Worm (Caenorhabditis elegans) whole organism, L3 larva: ENCODE measurements around the gene col-183.

Experiments used
- R02D3.7 ChIP-seq: fragments of 150-350 bp; optimal IDR thresholded peaks from 2 replicates; lab custom pipeline; 2014; ENCODE audit warnings: missing biosample characterization, missing genetic modification characterization
- ceh-16 ChIP-seq: sonication (generic microtip); optimal IDR thresholded peaks from 2 replicates; lab custom pipeline; 2017; ENCODE audit warnings: missing biosample characterization, missing genetic modification characterization
- ceh-82 ChIP-seq: fragments of 150-350 bp; optimal IDR thresholded peaks from 2 replicates; lab custom pipeline; 2014; ENCODE audit warnings: missing biosample characterization, missing genetic modification characterization
- ceh-9 ChIP-seq: sonication (generic microtip); optimal IDR thresholded peaks from 2 replicates; lab custom pipeline; 2018; ENCODE audit warnings: missing biosample characterization, missing genetic modification characterization
- egl-27 ChIP-seq: sonication (generic microtip); optimal IDR thresholded peaks from 4 replicates; lab custom pipeline; 2017; ENCODE audit warnings: missing biosample characterization, missing genetic modification reagents, missing genetic modification characterization
- elt-1 ChIP-seq: fragments of 150-350 bp; optimal IDR thresholded peaks from 2 replicates; lab custom pipeline; 2014; ENCODE audit warnings: missing biosample characterization, missing genetic modification characterization
- elt-2 ChIP-seq: sonication (generic microtip); optimal IDR thresholded peaks from 2 replicates; lab custom pipeline; 2016; ENCODE audit warnings: missing genetic modification reagents, mild to moderate bottlenecking, missing genetic modification characterization, missing compliant biosample characterization
- elt-3 ChIP-seq, 3 experiments: fragments of 150-350 bp in 1 of 3; sonication (generic microtip) in 2 of 3; optimal IDR thresholded peaks; 2 replicates in 2 of 3; 4 replicates in 1 of 3; lab custom pipeline; 2014 to 2017; ENCODE audit warnings: missing biosample characterization in 3 of 3, missing genetic modification characterization in 3 of 3
- eor-1 ChIP-seq, 2 experiments: fragments of 150-350 bp; optimal IDR thresholded peaks; 2 replicates each; lab custom pipeline; 2014 to 2018; ENCODE audit warnings: missing biosample characterization in 2 of 2, missing genetic modification characterization in 2 of 2
- fkh-2 ChIP-seq: fragments of 150-350 bp; optimal IDR thresholded peaks from 2 replicates; lab custom pipeline; 2014; ENCODE audit warnings: missing biosample characterization, missing genetic modification reagents, missing genetic modification characterization
- fos-1 ChIP-seq: fragments of 150-350 bp; optimal IDR thresholded peaks from 2 replicates; lab custom pipeline; 2014; ENCODE audit warnings: missing biosample characterization, missing genetic modification characterization
- hmg-11 ChIP-seq: sonication (generic microtip); optimal IDR thresholded peaks from 2 replicates; lab custom pipeline; 2016; ENCODE audit warnings: missing genetic modification characterization, missing compliant biosample characterization
- jun-1 ChIP-seq: fragments of 150-350 bp; optimal IDR thresholded peaks from 2 replicates; lab custom pipeline; 2014; ENCODE audit warnings: missing biosample characterization, missing genetic modification reagents, missing genetic modification characterization
- lin-39 ChIP-seq: fragments of 150-350 bp; optimal IDR thresholded peaks from 2 replicates; lab custom pipeline; 2018; ENCODE audit warnings: missing biosample characterization, missing genetic modification reagents, missing genetic modification characterization
- mml-1 ChIP-seq: fragments of 150-350 bp; sonication (generic microtip); optimal IDR thresholded peaks from 3 replicates; lab custom pipeline; 2014; ENCODE audit warnings: missing biosample characterization, missing genetic modification characterization
- nfya-1 ChIP-seq: sonication (generic microtip); optimal IDR thresholded peaks from 2 replicates; lab custom pipeline; 2017; ENCODE audit warnings: missing genetic modification characterization, mild to moderate bottlenecking, missing compliant biosample characterization, antibody characterized with exemption, moderate library complexity; ENCODE audit not compliant: insufficient read depth
- nhr-11 ChIP-seq: fragments of 150-350 bp; optimal IDR thresholded peaks from 2 replicates; lab custom pipeline; 2014; ENCODE audit warnings: missing biosample characterization, missing genetic modification characterization
- nhr-23 ChIP-seq: fragments of 150-350 bp; optimal IDR thresholded peaks from 2 replicates; lab custom pipeline; 2014; ENCODE audit warnings: missing biosample characterization, missing genetic modification reagents, missing genetic modification characterization
- nhr-237 ChIP-seq: fragments of 150-350 bp; optimal IDR thresholded peaks from 2 replicates; lab custom pipeline; 2014; ENCODE audit warnings: missing biosample characterization, missing genetic modification characterization
- nhr-25 ChIP-seq: sonication (generic microtip); optimal IDR thresholded peaks from 2 replicates; lab custom pipeline; 2017; ENCODE audit warnings: missing biosample characterization, missing genetic modification characterization
- nhr-43 ChIP-seq: sonication (generic microtip); optimal IDR thresholded peaks from 2 replicates; lab custom pipeline; 2016; ENCODE audit warnings: mild to moderate bottlenecking, missing genetic modification characterization, missing compliant biosample characterization; ENCODE audit not compliant: poor library complexity, severe bottlenecking
- nhr-76 ChIP-seq: fragments of 150-350 bp; sonication (generic microtip); optimal IDR thresholded peaks from 5 replicates; lab custom pipeline; 2014; ENCODE audit warnings: missing biosample characterization, missing genetic modification characterization
- nhr-77 ChIP-seq: fragments of 150-350 bp; optimal IDR thresholded peaks from 2 replicates; lab custom pipeline; 2014; ENCODE audit warnings: missing biosample characterization, missing genetic modification characterization
- pha-4 ChIP-seq: fragments of 150-350 bp; optimal IDR thresholded peaks from 2 replicates; lab custom pipeline; 2014; ENCODE audit warnings: missing biosample characterization, missing genetic modification reagents, missing genetic modification characterization
- pqm-1 ChIP-seq: fragments of 150-350 bp; optimal IDR thresholded peaks from 2 replicates; lab custom pipeline; 2017; ENCODE audit warnings: missing biosample characterization, missing genetic modification characterization, inconsistent platforms
- sea-2 ChIP-seq: fragments of 150-350 bp; sonication (generic microtip); optimal IDR thresholded peaks from 4 replicates; lab custom pipeline; 2014; ENCODE audit warnings: missing biosample characterization, missing genetic modification reagents, missing genetic modification characterization
- snpc-4 ChIP-seq: fragments of 150-350 bp; optimal IDR thresholded peaks from 2 replicates; lab custom pipeline; 2014; ENCODE audit warnings: missing biosample characterization, missing genetic modification characterization
- unc-62 ChIP-seq: fragments of 150-350 bp; sonication (generic microtip); optimal IDR thresholded peaks from 4 replicates; lab custom pipeline; 2014; ENCODE audit warnings: missing biosample characterization, missing genetic modification reagents, missing genetic modification characterization
- zag-1 ChIP-seq: fragments of 150-350 bp; optimal IDR thresholded peaks from 2 replicates; lab custom pipeline; 2014; ENCODE audit warnings: missing biosample characterization, missing genetic modification characterization
- ztf-11 ChIP-seq: fragments of 150-350 bp; optimal IDR thresholded peaks from 2 replicates; lab custom pipeline; 2014; ENCODE audit warnings: missing biosample characterization, missing genetic modification characterization
- ztf-4 ChIP-seq: fragments of 150-350 bp; optimal IDR thresholded peaks from 2 replicates; lab custom pipeline; 2014; ENCODE audit warnings: missing biosample characterization, missing genetic modification characterization

Gene col-183

ce11 chrX:13481704-13482103 is 14.1 kb upstream of the col-183 start, which contains the start of gene srd-50:
Gene srd-50, minus strand, starts transcription at chrX:13481804.
- no peak for TF ChIP-seq ztf-4 (tag; lab: Kevin White, UChicago)
- no peak for TF ChIP-seq nhr-23 (tag; lab: Kevin White, UChicago)
- no peak for TF ChIP-seq elt-2
- TF ChIP-seq ztf-11 (tag; lab: Kevin White, UChicago), result no peak

- TF ChIP-seq nfya-1 (tag; lab: Kevin White, UChicago) (no peak), ztf-4 (tag; lab: Kevin White, UChicago) (no peak), nhr-43 (no peak), lin-39 (tag; lab: Kevin White, UChicago) (no peak), fkh-2 (tag; lab: Kevin White, UChicago) (no peak), snpc-4 (tag; lab: Kevin White, UChicago) (no peak), sea-2 (GFP tag; lab: Kevin White, UChicago) (no peak), fos-1 (no peak), eor-1 (tag; optimal IDR thresholded peaks at IDR 0.05; lab: Kevin White, UChicago) (no peak), pha-4 (tag; lab: Kevin White, UChicago) (no peak), hmg-11 (tag; lab: Kevin White, UChicago) (no peak), nhr-25 (no peak), ceh-16 (no peak), egl-27 (no peak), ceh-9 (no peak), nhr-23 (tag; lab: Kevin White, UChicago) (no peak), unc-62 (GFP tag; lab: Kevin White, UChicago) (no peak), mml-1 (tag; lab: Kevin White, UChicago) (no peak)
Measured at ce11 chrX:13477356-13477755, 9.8 kb upstream of the col-183 start, which contains the start of gene efn-3. Gene efn-3, minus strand, starts transcription at chrX:13477456.

ce11 chrX:13471855-13472254 is 4.3 kb upstream of the col-183 start, which contains the start of gene tre-4:
Gene tre-4, plus strand, starts transcription at chrX:13472155.
- TF ChIP-seq pha-4 (tag; lab: Kevin White, UChicago) (peak; percentile 61), elt-1 (no peak)

- TF ChIP-seq elt-3 (tag; optimal IDR thresholded peaks at IDR 0.05; lab: Kevin White, UChicago), result peak in 1 of 3 experiments; percentile 58
- TF ChIP-seq pqm-1 (tag; lab: Kevin White, UChicago), result peak; percentile 4
- TF ChIP-seq zag-1, result no peak
- peak; percentile 25 for TF ChIP-seq elt-2
Measured at ce11 chrX:13469907-13470647, 2.5 kb upstream of the col-183 start.

- no peak for TF ChIP-seq nhr-76 (tag; lab: Kevin White, UChicago)
- TF ChIP-seq elt-3 (tag; optimal IDR thresholded peaks at IDR 0.05; lab: Kevin White, UChicago), result peak in 1 of 3 experiments; percentile 18
- no peak for TF ChIP-seq jun-1 (tag; lab: Kevin White, UChicago)
- TF ChIP-seq elt-1, result no peak
- no peak for TF ChIP-seq ceh-82 (tag; lab: Kevin White, UChicago)
Measured at ce11 chrX:13469047-13469633, 1.6 kb upstream of the col-183 start, which contains the start of gene col-184. Gene col-184, plus strand, starts transcription at chrX:13469455.

- TF ChIP-seq ceh-9 (no peak), pha-4 (tag; lab: Kevin White, UChicago) (no peak), eor-1 (tag; optimal IDR thresholded peaks at IDR 0.05; lab: Kevin White, UChicago) (no peak), elt-1 (no peak), nhr-77 (no peak), nhr-237 (tag; lab: Kevin White, UChicago) (no peak), nhr-11 (tag; lab: Kevin White, UChicago) (no peak), nhr-25 (no peak), snpc-4 (tag; lab: Kevin White, UChicago) (no peak), egl-27 (no peak), R02D3.7 (tag; lab: Kevin White, UChicago) (no peak)
Measured at ce11 chrX:13463793-13464192, 3.8 kb downstream of the col-183 start, which contains the start of gene F02D10.2. Gene F02D10.2, minus strand, starts transcription at chrX:13463893.
